Worm (Caenorhabditis elegans): ENCODE data around the gene lin-56.
"Not testable (repeated sequence)": the region's sequence is repeated elsewhere in the genome, so short reads cannot be mapped to it uniquely, and the experiment has no call there.

Gene lin-56

ce11 chrII:10486738-10487137 is 36.9 kb downstream of the lin-56 start, which contains the start of gene ZK666.15:
Gene ZK666.15, plus strand, starts transcription at chrII:10487038.
- TF ChIP-seq bed-2 (GFP tag; IDR thresholded peaks at IDR 0.05), result no peak
- TF ChIP-seq ztf-22 (GFP tag; optimal IDR thresholded peaks at IDR 0.05), result no peak
- TF ChIP-seq unc-62 (GFP tag; optimal IDR thresholded peaks at IDR 0.05), result no peak
- no peak for TF ChIP-seq ceh-91 (GFP tag; IDR thresholded peaks at IDR 0.05)
- no peak for TF ChIP-seq lin-26 (GFP tag; IDR thresholded peaks at IDR 0.05)
- TF ChIP-seq lin-40 (tag; optimal IDR thresholded peaks at IDR 0.05), result no peak
- no peak for TF ChIP-seq attf-3 (GFP tag; conservative IDR thresholded peaks at IDR 0.05)
- no peak for TF ChIP-seq B0336.3 (GFP tag; IDR thresholded peaks at IDR 0.05)
- TF ChIP-seq bed-1 (GFP tag; IDR thresholded peaks at IDR 0.05), result no peak
- TF ChIP-seq hlh-26 (GFP tag; conservative IDR thresholded peaks at IDR 0.05), result no peak
- no peak for TF ChIP-seq zim-3 (tag; optimal IDR thresholded peaks at IDR 0.05)
- TF ChIP-seq F23B12.7 (tag; optimal IDR thresholded peaks at IDR 0.05; ENCODE audit: insufficient read depth), result no peak
- no peak for TF ChIP-seq snpc-4 (GFP tag; optimal IDR thresholded peaks at IDR 0.05)
- TF ChIP-seq snpc-4 (tag; optimal IDR thresholded peaks at IDR 0.05), result no peak
- no peak for TF ChIP-seq ztf-6 (GFP tag; IDR thresholded peaks at IDR 0.05)

- TF ChIP-seq B0019.2 (GFP tag; conservative IDR thresholded peaks at IDR 0.05), result no peak
- no peak for TF ChIP-seq hlh-12 (tag; optimal IDR thresholded peaks at IDR 0.05)
- TF ChIP-seq sdz-38 (tag; optimal IDR thresholded peaks at IDR 0.05), result no peak
- no peak for TF ChIP-seq ceh-79 (tag; optimal IDR thresholded peaks at IDR 0.05)
- no peak for TF ChIP-seq F39B2.1 (GFP tag; IDR thresholded peaks at IDR 0.05)
- no peak for TF ChIP-seq lin-26 (GFP tag; IDR thresholded peaks at IDR 0.05)
- TF ChIP-seq ceh-40 (GFP tag; IDR thresholded peaks at IDR 0.05), result no peak
- no peak for TF ChIP-seq lin-54 (GFP tag; optimal IDR thresholded peaks at IDR 0.05)
- TF ChIP-seq die-1 (tag; optimal IDR thresholded peaks at IDR 0.05), result no peak
- no peak for TF ChIP-seq zfh-2 (GFP tag; conservative IDR thresholded peaks at IDR 0.05)
Observed at ce11 chrII:10490329-10490728, 40.5 kb downstream of the lin-56 start, which contains the start of gene clec-61. Gene clec-61, minus strand, starts transcription at chrII:10490537.

- not testable (repeated sequence) for TF ChIP-seq snpc-4 (GFP tag; optimal IDR thresholded peaks at IDR 0.05); snpc-4 (tag; optimal IDR thresholded peaks at IDR 0.05); F57C9.4 (tag; optimal IDR thresholded peaks at IDR 0.05); madf-8 (GFP tag; conservative IDR thresholded peaks at IDR 0.05)
Observed at ce11 chrII:10493034-10493433, 43.2 kb downstream of the lin-56 start, which contains the start of gene ZK666.8. Gene ZK666.8, minus strand, starts transcription at chrII:10493134.

DNA sequence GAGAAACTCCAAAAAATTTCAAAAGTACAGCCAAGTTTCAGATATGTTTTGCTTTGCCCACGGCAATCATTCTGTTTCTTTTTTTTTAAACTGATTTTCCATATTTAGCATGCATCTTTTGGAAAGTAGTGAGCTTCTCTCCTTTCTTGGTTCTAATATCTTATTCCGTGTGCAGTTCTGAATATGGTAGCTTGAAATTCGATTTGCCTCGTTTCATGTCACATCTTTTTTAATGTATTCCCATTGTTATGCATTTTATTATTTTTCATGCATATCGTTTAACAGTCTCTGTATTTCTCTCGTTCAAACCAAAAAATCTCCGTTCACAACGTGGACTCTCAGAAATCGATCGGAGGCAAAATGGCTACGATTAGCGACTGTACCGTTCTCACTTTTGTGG is 44.7 kb downstream of the lin-56 start, which contains the start of gene ZK666.14:
TSS of gene ZK666.14 (plus strand) at position 301 of the 400 bp plus-strand sequence.
- TF ChIP-seq gei-17 (GFP tag; optimal IDR thresholded peaks at IDR 0.05) (no peak), unc-62 (GFP tag; optimal IDR thresholded peaks at IDR 0.05) (no peak), ceh-79 (tag; optimal IDR thresholded peaks at IDR 0.05) (no peak), F22D6.2 (tag; optimal IDR thresholded peaks at IDR 0.05) (no peak), madf-10 (tag; optimal IDR thresholded peaks at IDR 0.05) (no peak), mcd-1 (GFP tag; IDR thresholded peaks at IDR 0.05) (no peak), chd-7 (tag; optimal IDR thresholded peaks at IDR 0.05) (no peak), aptf-2 (GFP tag; conservative IDR thresholded peaks at IDR 0.05) (no peak), attf-5 (GFP tag; optimal IDR thresholded peaks at IDR 0.05) (no peak), athp-1 (tag; optimal IDR thresholded peaks at IDR 0.05) (no peak), aptf-3 (GFP tag; IDR thresholded peaks at IDR 0.05) (no peak)

Data from whole organism, young adult.